Worm (Caenorhabditis elegans) whole organism, L4/young adult: Measurements from ENCODE around the gene fbxb-83.

Experiments
- W03F9.2 ChIP-seq: fragments of 150-350 bp; optimal IDR thresholded peaks from 2 replicates; lab custom pipeline; 2014; ENCODE audit warnings: missing biosample characterization, missing genetic modification characterization
- dao-5 ChIP-seq: sonication (generic microtip); optimal IDR thresholded peaks from 2 replicates; lab custom pipeline; 2016; ENCODE audit warnings: missing genotype, missing genetic modification characterization, moderate library complexity, missing compliant biosample characterization
- him-1 ChIP-seq: sonication (generic microtip); optimal IDR thresholded peaks from 2 replicates; lab custom pipeline; 2016; ENCODE audit warnings: missing genotype, missing genetic modification reagents, missing genetic modification characterization, missing compliant biosample characterization

The fbxb-83 gene

ce11 chrIII:145078-145477, at the start of gene fbxb-83, which contains the start of gene T17A3.12:
TSS of gene fbxb-83 (minus strand) at chrIII:145211.
TSS of gene T17A3.12 (minus strand) at chrIII:145178.
- TF ChIP-seq him-1 (tag; lab: Kevin White, UChicago) (no peak), W03F9.2 (tag; lab: Kevin White, UChicago) (no peak), dao-5 (tag; lab: Kevin White, UChicago) (no peak)

ce11 chrIII:194160-194559, 49.1 kb upstream of the fbxb-83 start, which contains the start of gene F40G9.17:
TSS of gene F40G9.17 (plus strand) at chrIII:194460.
- TF ChIP-seq W03F9.2 (tag; lab: Kevin White, UChicago) (no peak), dao-5 (tag; lab: Kevin White, UChicago) (no peak), him-1 (tag; lab: Kevin White, UChicago) (no peak)

ce11 chrIII:191803-192202, 46.8 kb upstream of the fbxb-83 start, which contains the start of gene sec-20:
TSS of gene sec-20 (plus strand) at chrIII:192103.
- TF ChIP-seq W03F9.2 (tag; lab: Kevin White, UChicago) (no peak), him-1 (tag; lab: Kevin White, UChicago) (no peak)

ce11 chrIII:190686-191085, 45.7 kb upstream of the fbxb-83 start, which contains the start of gene cox-17:
TSS of gene cox-17 (plus strand) at chrIII:190986.
- no peak for TF ChIP-seq dao-5 (tag; lab: Kevin White, UChicago)
- no peak for TF ChIP-seq W03F9.2 (tag; lab: Kevin White, UChicago)
- TF ChIP-seq him-1 (tag; lab: Kevin White, UChicago), result no peak

ce11 chrIII:189280-189679, 44.3 kb upstream of the fbxb-83 start:
- TF ChIP-seq him-1 (tag; lab: Kevin White, UChicago) (no peak), dao-5 (tag; lab: Kevin White, UChicago) (no peak), W03F9.2 (tag; lab: Kevin White, UChicago) (no peak)

ce11 chrIII:188426-188888, 43.4 kb upstream of the fbxb-83 start, which contains the start of gene ubc-20:
TSS of gene ubc-20 (plus strand) at chrIII:188838.
- no peak for TF ChIP-seq him-1 (tag; lab: Kevin White, UChicago)
- no peak for TF ChIP-seq W03F9.2 (tag; lab: Kevin White, UChicago)
- no peak for TF ChIP-seq dao-5 (tag; lab: Kevin White, UChicago)

ce11 chrIII:187829-188228, 42.8 kb upstream of the fbxb-83 start, which contains the start of gene mxl-2:
TSS of gene mxl-2 (minus strand) at chrIII:188131.
- TF ChIP-seq him-1 (tag; lab: Kevin White, UChicago), result no peak
- TF ChIP-seq dao-5 (tag; lab: Kevin White, UChicago), result no peak
- no peak for TF ChIP-seq W03F9.2 (tag; lab: Kevin White, UChicago)

- TF ChIP-seq dao-5 (tag; lab: Kevin White, UChicago) (no peak), him-1 (tag; lab: Kevin White, UChicago) (no peak), W03F9.2 (tag; lab: Kevin White, UChicago) (no peak)
Observed at ce11 chrIII:184335-184734, 39.3 kb upstream of the fbxb-83 start.

ce11 chrIII:183072-183471, 38.1 kb upstream of the fbxb-83 start:
- no peak for TF ChIP-seq him-1 (tag; lab: Kevin White, UChicago)
- TF ChIP-seq W03F9.2 (tag; lab: Kevin White, UChicago), result no peak
- TF ChIP-seq dao-5 (tag; lab: Kevin White, UChicago), result no peak

- TF ChIP-seq him-1 (tag; lab: Kevin White, UChicago) (no peak), W03F9.2 (tag; lab: Kevin White, UChicago) (no peak), dao-5 (tag; lab: Kevin White, UChicago) (no peak)
Observed at ce11 chrIII:182080-182479, 37.1 kb upstream of the fbxb-83 start, which contains the start of gene F40G9.15. TSS of gene F40G9.15 (plus strand) at chrIII:182380.

ce11 chrIII:180963-181362, 36.0 kb upstream of the fbxb-83 start, which contains the start of gene F40G9.5:
TSS of gene F40G9.5 (plus strand) at chrIII:181263.
- TF ChIP-seq dao-5 (tag; lab: Kevin White, UChicago) (no peak), him-1 (tag; lab: Kevin White, UChicago) (no peak), W03F9.2 (tag; lab: Kevin White, UChicago) (no peak)

- TF ChIP-seq W03F9.2 (tag; lab: Kevin White, UChicago) (no peak), him-1 (tag; lab: Kevin White, UChicago) (no peak), dao-5 (tag; lab: Kevin White, UChicago) (no peak)
Observed at ce11 chrIII:179123-179592, 34.1 kb upstream of the fbxb-83 start, which contains the start of gene F40G9.6. TSS of gene F40G9.6 (plus strand) at chrIII:179542.

ce11 chrIII:178126-178525, 33.1 kb upstream of the fbxb-83 start:
- TF ChIP-seq W03F9.2 (tag; lab: Kevin White, UChicago), result no peak
- no peak for TF ChIP-seq him-1 (tag; lab: Kevin White, UChicago)
- no peak for TF ChIP-seq dao-5 (tag; lab: Kevin White, UChicago)

- no peak for TF ChIP-seq W03F9.2 (tag; lab: Kevin White, UChicago)
- no peak for TF ChIP-seq him-1 (tag; lab: Kevin White, UChicago)
- TF ChIP-seq dao-5 (tag; lab: Kevin White, UChicago), result no peak
Observed at ce11 chrIII:177715-178114, 32.7 kb upstream of the fbxb-83 start, which contains the start of gene F40G9.14. TSS of gene F40G9.14 (minus strand) at chrIII:177815.
